Worm (Caenorhabditis elegans) whole organism, late embryonic: ENCODE results near the gene srd-59.

ENCODE experiments used
- C08G9.2 ChIP-seq: sonication (generic microtip); optimal IDR thresholded peaks from 2 replicates; lab custom pipeline; 2016; ENCODE audit warnings: mild to moderate bottlenecking, missing genetic modification characterization, moderate library complexity, missing compliant biosample characterization
- C38D4.7 ChIP-seq: fragments of 200-800 bp; sonication (Bioruptor generic); optimal IDR thresholded peaks from 2 replicates; lab custom pipeline; 2018; ENCODE audit warnings: mild to moderate bottlenecking, missing genetic modification characterization, moderate library complexity, missing compliant biosample characterization
- F13H6.1 ChIP-seq: sonication (generic microtip); optimal IDR thresholded peaks from 2 replicates; lab custom pipeline; 2016; ENCODE audit warnings: missing genetic modification characterization, missing compliant biosample characterization
- K09A11.1 ChIP-seq: sonication (generic microtip); optimal IDR thresholded peaks from 2 replicates; lab custom pipeline; 2017; ENCODE audit warnings: antibody characterized with exemption, mild to moderate bottlenecking, missing genetic modification characterization, missing compliant biosample characterization; ENCODE audit not compliant: insufficient read depth
- T23F11.4 ChIP-seq: fragments of 200-800 bp; sonication (Bioruptor generic); optimal IDR thresholded peaks from 2 replicates; lab custom pipeline; 2018; ENCODE audit warnings: mild to moderate bottlenecking, missing genetic modification characterization, missing compliant biosample characterization
- Y22D7AL.16 ChIP-seq: sonication (generic microtip); optimal IDR thresholded peaks from 2 replicates; lab custom pipeline; 2016; ENCODE audit warnings: missing genetic modification characterization, missing compliant biosample characterization
- ahr-1 ChIP-seq: sonication (generic microtip); optimal IDR thresholded peaks from 2 replicates; lab custom pipeline; 2016; ENCODE audit warnings: missing genetic modification characterization, missing compliant biosample characterization
- ama-1 ChIP-seq: fragments of 150-350 bp; optimal IDR thresholded peaks from 2 replicates; lab custom pipeline; 2014
- ceh-14 ChIP-seq: sonication (generic microtip); optimal IDR thresholded peaks from 2 replicates; lab custom pipeline; 2016; ENCODE audit warnings: missing genotype, missing genetic modification characterization, missing compliant biosample characterization
- ceh-19 ChIP-seq: fragments of 200-800 bp; sonication (Bioruptor generic); optimal IDR thresholded peaks from 2 replicates; lab custom pipeline; 2018; ENCODE audit warnings: mild to moderate bottlenecking, missing genetic modification characterization, missing compliant biosample characterization
- ceh-2 ChIP-seq: sonication (generic microtip); optimal IDR thresholded peaks from 2 replicates; lab custom pipeline; 2016; ENCODE audit warnings: missing genotype, missing genetic modification characterization, missing compliant biosample characterization
- ceh-22 ChIP-seq: sonication (generic microtip); optimal IDR thresholded peaks from 2 replicates; lab custom pipeline; 2017; ENCODE audit warnings: missing biosample characterization, missing genetic modification characterization
- ceh-24 ChIP-seq: sonication (generic microtip); optimal IDR thresholded peaks from 2 replicates; lab custom pipeline; 2016; ENCODE audit warnings: mild to moderate bottlenecking, missing genetic modification characterization, missing compliant biosample characterization
- ceh-30 ChIP-seq: fragments of 150-350 bp; optimal IDR thresholded peaks from 2 replicates; lab custom pipeline; 2014; ENCODE audit warnings: missing biosample characterization, missing genetic modification characterization
- ceh-34 ChIP-seq: sonication (generic microtip); optimal IDR thresholded peaks from 2 replicates; lab custom pipeline; 2016; ENCODE audit warnings: mild to moderate bottlenecking, missing genetic modification characterization, missing compliant biosample characterization
- ceh-48 ChIP-seq: sonication (generic microtip); optimal IDR thresholded peaks from 2 replicates; lab custom pipeline; 2016; ENCODE audit warnings: missing genetic modification characterization, inconsistent platforms, missing compliant biosample characterization
- ceh-6 ChIP-seq: fragments of 200-800 bp; sonication (Bioruptor generic); optimal IDR thresholded peaks from 2 replicates; lab custom pipeline; 2018; ENCODE audit warnings: mild to moderate bottlenecking, missing genetic modification characterization, missing compliant biosample characterization
- ceh-9 ChIP-seq: sonication (generic microtip); optimal IDR thresholded peaks from 2 replicates; lab custom pipeline; 2016; ENCODE audit warnings: mild to moderate bottlenecking, missing genetic modification characterization, inconsistent platforms, missing compliant biosample characterization
- che-1 ChIP-seq: sonication (generic microtip); optimal IDR thresholded peaks from 2 replicates; lab custom pipeline; 2016; ENCODE audit warnings: mild to moderate bottlenecking, missing genetic modification characterization, missing compliant biosample characterization
- elt-2 ChIP-seq: sonication (generic microtip); optimal IDR thresholded peaks from 2 replicates; lab custom pipeline; 2016; ENCODE audit warnings: missing genetic modification reagents, missing genetic modification characterization, missing compliant biosample characterization
- ets-4 ChIP-seq: sonication (generic microtip); optimal IDR thresholded peaks from 2 replicates; lab custom pipeline; 2016; ENCODE audit warnings: missing genetic modification characterization, missing compliant biosample characterization
- fax-1 ChIP-seq: sonication (generic microtip); optimal IDR thresholded peaks from 2 replicates; lab custom pipeline; 2016; ENCODE audit warnings: missing genotype, missing genetic modification characterization, missing compliant biosample characterization
- fkh-6 ChIP-seq: sonication (generic microtip); optimal IDR thresholded peaks from 2 replicates; lab custom pipeline; 2016; ENCODE audit warnings: missing genetic modification characterization, missing compliant biosample characterization
- hlh-15 ChIP-seq: sonication (generic microtip); optimal IDR thresholded peaks from 2 replicates; lab custom pipeline; 2016; ENCODE audit warnings: missing genetic modification characterization, missing compliant biosample characterization
- hlh-8 ChIP-seq: sonication (generic microtip); optimal IDR thresholded peaks from 2 replicates; lab custom pipeline; 2016; ENCODE audit warnings: missing genotype, missing genetic modification characterization, missing compliant biosample characterization
- lin-11 ChIP-seq: fragments of 200-800 bp; sonication (Bioruptor generic); optimal IDR thresholded peaks from 2 replicates; lab custom pipeline; 2018; ENCODE audit warnings: mild to moderate bottlenecking, missing genetic modification characterization, missing compliant biosample characterization
- nfya-1 ChIP-seq: sonication (generic microtip); optimal IDR thresholded peaks from 2 replicates; lab custom pipeline; 2017; ENCODE audit warnings: missing genetic modification characterization, mild to moderate bottlenecking, missing compliant biosample characterization, antibody characterized with exemption, moderate library complexity
- nhr-11 ChIP-seq: fragments of 150-350 bp; optimal IDR thresholded peaks from 2 replicates; lab custom pipeline; 2014; ENCODE audit warnings: missing biosample characterization, missing genetic modification characterization
- odd-2 ChIP-seq: sonication (generic microtip); optimal IDR thresholded peaks from 2 replicates; lab custom pipeline; 2017; ENCODE audit warnings: antibody characterized with exemption, mild to moderate bottlenecking, missing genetic modification characterization, missing compliant biosample characterization
- pax-1 ChIP-seq: fragments of 150-350 bp; optimal IDR thresholded peaks from 2 replicates; lab custom pipeline; 2014; ENCODE audit warnings: missing biosample characterization, missing genetic modification characterization
- pha-4 ChIP-seq: fragments of 150-350 bp; optimal IDR thresholded peaks from 2 replicates; lab custom pipeline; 2018; ENCODE audit warnings: missing biosample characterization, missing genetic modification reagents, missing genetic modification characterization
- pros-1 ChIP-seq: fragments of 150-350 bp; optimal IDR thresholded peaks from 2 replicates; lab custom pipeline; 2014; ENCODE audit warnings: missing biosample characterization, missing genetic modification reagents, missing genetic modification characterization
- ref-2 ChIP-seq: sonication (generic microtip); optimal IDR thresholded peaks from 2 replicates; lab custom pipeline; 2016; ENCODE audit warnings: missing genetic modification characterization, missing compliant biosample characterization
- sdc-2 ChIP-seq: sonication (generic microtip); optimal IDR thresholded peaks from 2 replicates; lab custom pipeline; 2016; ENCODE audit warnings: missing genotype, missing genetic modification characterization, missing compliant biosample characterization
- sox-4 ChIP-seq: sonication (generic microtip); optimal IDR thresholded peaks from 2 replicates; lab custom pipeline; 2017; ENCODE audit warnings: mild to moderate bottlenecking, missing genetic modification characterization, inconsistent platforms, missing compliant biosample characterization
- tbx-2 ChIP-seq: sonication (generic microtip); optimal IDR thresholded peaks from 2 replicates; lab custom pipeline; 2016; ENCODE audit warnings: missing genetic modification characterization, missing compliant biosample characterization
- unc-3 ChIP-seq, 2 experiments: fragments of 200-800 bp in 1 of 2; sonication (Bioruptor generic) in 1 of 2; sonication (generic microtip) in 1 of 2; conservative IDR thresholded peaks in 1 of 2; optimal IDR thresholded peaks in 1 of 2; 2 replicates each; pipeline versions ENCODE4 v1.3.6 to Lab custom; 2016 to 2022; ENCODE audit warnings: missing compliant biosample characterization in 2 of 2, missing genetic modification characterization in 2 of 2, missing genetic modification reagents in 1 of 2
- unc-42 ChIP-seq: sonication (generic microtip); optimal IDR thresholded peaks from 2 replicates; lab custom pipeline; 2016; ENCODE audit warnings: missing genotype, missing genetic modification characterization, missing compliant biosample characterization
- unc-86 ChIP-seq: sonication (generic microtip); optimal IDR thresholded peaks from 2 replicates; lab custom pipeline; 2016; ENCODE audit warnings: missing genetic modification characterization, missing compliant biosample characterization
- ztf-16 ChIP-seq: sonication (generic microtip); optimal IDR thresholded peaks from 2 replicates; lab custom pipeline; 2017; ENCODE audit warnings: missing genetic modification characterization, missing compliant biosample characterization

Gene srd-59

DNA sequence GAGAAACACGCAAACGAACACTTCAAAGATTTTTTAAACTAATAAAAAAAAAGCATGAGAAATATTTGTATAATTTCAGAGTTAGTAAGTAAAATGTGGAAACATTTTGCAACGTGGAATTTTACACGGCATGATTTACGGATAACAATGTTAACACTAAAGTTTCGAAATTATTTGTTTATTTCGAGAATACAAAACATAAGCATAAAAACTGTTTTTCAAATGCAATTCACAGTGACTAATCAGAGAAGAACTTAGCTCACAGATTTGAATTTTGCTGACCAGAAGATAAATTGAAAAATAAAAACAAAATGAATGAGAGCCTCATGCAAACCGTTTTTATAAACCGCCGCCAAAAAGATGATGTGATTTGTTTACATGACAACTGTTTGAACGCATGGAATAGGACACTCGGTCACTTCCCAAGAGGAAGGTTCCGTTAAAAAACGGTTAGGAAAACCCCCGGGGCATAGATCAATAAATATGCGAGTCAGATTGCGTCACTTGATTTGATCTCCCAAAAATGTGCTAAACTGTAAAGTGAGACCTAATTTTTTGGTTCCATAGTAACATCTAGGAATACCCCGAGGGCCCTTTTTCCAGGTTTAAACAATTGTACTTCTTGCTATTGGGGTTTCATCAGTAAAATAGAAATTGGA lies 20.5 kb downstream of the srd-59 start, which contains the start of gene clh-3:
clh-3 (minus strand) TSS at position 51 of the 659 bp plus-strand sequence.
- TF ChIP-seq ceh-19 (GFP tag; lab: Kevin White, UChicago) (no peak), ets-4 (tag; lab: Kevin White, UChicago) (no peak), odd-2 (no peak), sox-4 (tag; lab: Kevin White, UChicago) (no peak), ceh-48 (no peak), ceh-6 (GFP tag; lab: Kevin White, UChicago) (no peak), unc-42 (no peak), ztf-16 (tag; lab: Kevin White, UChicago) (no peak), ceh-2 (tag; lab: Kevin White, UChicago) (no peak), F13H6.1 (no peak), nhr-11 (tag; lab: Kevin White, UChicago) (no peak), ceh-14 (tag; lab: Kevin White, UChicago) (no peak), nfya-1 (tag; lab: Kevin White, UChicago) (no peak), pros-1 (tag; lab: Kevin White, UChicago) (no peak), unc-86 (no peak), elt-2 (tag; lab: Kevin White, UChicago) (no peak), ama-1 (lab: Kevin White, UChicago) (no peak)

DNA sequence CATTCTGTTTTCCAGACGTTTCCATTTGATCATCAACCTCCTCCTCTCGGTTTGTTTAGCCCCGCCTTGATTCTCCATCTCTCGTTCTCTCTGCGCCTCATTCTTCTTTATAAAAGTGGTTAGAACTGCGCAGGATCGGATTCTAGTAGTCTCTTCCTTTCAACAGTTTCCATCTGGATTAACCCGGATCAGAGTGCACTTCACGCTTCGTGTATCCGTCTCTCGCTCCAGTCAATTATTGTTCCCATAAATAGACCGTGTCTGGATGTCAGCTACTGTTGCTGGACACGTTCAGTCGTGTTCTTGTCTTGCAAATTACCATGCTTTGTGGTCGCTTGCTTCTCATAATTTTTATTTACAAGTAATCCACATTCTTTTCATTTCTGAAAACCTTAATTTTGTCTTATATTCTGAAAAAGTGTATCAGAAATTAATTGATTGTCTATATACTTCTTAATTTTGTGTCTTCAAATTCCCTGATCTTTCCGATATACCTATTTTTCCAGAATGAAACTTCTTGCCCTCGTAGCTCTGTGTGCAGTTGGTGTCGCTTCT lies 23.2 kb downstream of the srd-59 start, which contains the start of gene F32A5.4:
F32A5.4 (plus strand) TSS at position 505 of the 555 bp plus-strand sequence.
- no peak for TF ChIP-seq lin-11
- no peak for TF ChIP-seq K09A11.1
- no peak for TF ChIP-seq fkh-6 (tag; lab: Kevin White, UChicago)
- TF ChIP-seq ceh-30 (tag; lab: Kevin White, UChicago), result no peak
- TF ChIP-seq tbx-2 (tag; lab: Kevin White, UChicago), result no peak
- TF ChIP-seq C08G9.2 (tag; lab: Kevin White, UChicago), result no peak
- no peak for TF ChIP-seq unc-3 (GFP tag; conservative IDR thresholded peaks at IDR 0.05; lab: Robert Waterston, UW)
- TF ChIP-seq unc-3 (tag; optimal IDR thresholded peaks at IDR 0.05; lab: Kevin White, UChicago), result no peak
- TF ChIP-seq C38D4.7 (GFP tag; lab: Kevin White, UChicago), result no peak
- TF ChIP-seq fax-1 (tag; lab: Kevin White, UChicago), result no peak
- TF ChIP-seq ceh-34, result no peak
- no peak for TF ChIP-seq T23F11.4 (GFP tag; lab: Kevin White, UChicago)
- TF ChIP-seq che-1 (tag; lab: Kevin White, UChicago), result no peak
- no peak for TF ChIP-seq hlh-8 (tag; lab: Kevin White, UChicago)
- no peak for TF ChIP-seq ceh-24
- TF ChIP-seq sdc-2 (tag; lab: Kevin White, UChicago), result no peak

DNA sequence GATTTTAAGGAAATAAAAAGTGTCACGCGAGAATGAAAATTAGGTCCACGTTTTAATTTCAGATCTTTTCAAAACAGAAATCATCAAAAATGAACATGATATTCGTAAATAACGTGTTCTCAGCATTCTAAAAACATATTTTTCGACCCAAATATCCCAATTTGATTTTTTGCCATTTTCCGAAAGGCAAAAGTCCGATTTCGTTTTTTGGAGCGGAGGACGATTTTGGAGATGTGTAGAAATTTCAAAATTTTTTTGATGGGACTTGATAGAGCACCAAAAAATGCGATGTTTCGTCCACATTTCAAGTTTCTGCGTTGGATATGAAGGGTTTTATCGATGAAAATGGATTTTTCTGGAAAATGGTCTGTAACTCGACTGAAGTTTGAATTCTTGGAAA lies 25.2 kb downstream of the srd-59 start:
- TF ChIP-seq ahr-1 (tag; lab: Kevin White, UChicago) (no peak), ceh-22 (tag; lab: Kevin White, UChicago) (no peak), Y22D7AL.16 (tag; lab: Kevin White, UChicago) (no peak), ref-2 (tag; lab: Kevin White, UChicago) (no peak), hlh-15 (tag; lab: Kevin White, UChicago) (no peak), tbx-2 (tag; lab: Kevin White, UChicago) (no peak), pha-4 (tag; lab: Kevin White, UChicago) (no peak), pax-1 (tag; lab: Kevin White, UChicago) (no peak), ceh-9 (tag; lab: Kevin White, UChicago) (no peak)
